Fruit fly (Drosophila melanogaster): ENCODE measurements around the gene CG46026.

DNA sequence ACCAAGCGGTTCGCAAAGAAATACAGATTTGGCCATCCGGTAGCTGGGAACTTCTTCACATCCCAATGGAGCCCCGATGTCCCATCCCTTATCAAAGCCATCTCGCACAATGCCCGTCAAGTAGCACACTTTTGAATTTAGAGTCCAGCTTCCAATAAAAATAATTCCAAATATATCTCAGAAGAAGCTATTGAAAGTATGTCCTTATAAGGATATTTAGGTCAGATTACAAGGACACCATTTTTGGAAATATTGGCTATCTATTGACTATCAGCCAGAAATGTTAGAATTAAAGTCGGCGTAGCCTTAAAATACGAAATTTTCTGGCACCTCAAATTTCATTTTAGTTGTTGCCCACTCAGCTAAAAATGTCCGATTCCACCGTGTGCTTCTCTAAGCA, 36.0 kb downstream of the CG46026 start, which contains the start of gene CG10298:
- no peak for TF ChIP-seq CG8478 (optimal IDR thresholded peaks at IDR 0.05)
- TF ChIP-seq EcR (GFP tag; optimal IDR thresholded peaks at IDR 0.05) = no peak

Data from whole organism.